Worm (Caenorhabditis elegans) whole organism, late embryonic: ENCODE results near the gene Y71H2AL.2.

ENCODE experiments used
- ceh-2 ChIP-seq: sonication (generic microtip); optimal IDR thresholded peaks from 2 replicates; lab custom pipeline; 2016; ENCODE audit warnings: missing genotype, missing genetic modification characterization, missing compliant biosample characterization
- ets-4 ChIP-seq: sonication (generic microtip); optimal IDR thresholded peaks from 2 replicates; lab custom pipeline; 2016; ENCODE audit warnings: missing genetic modification characterization, missing compliant biosample characterization

DNA sequence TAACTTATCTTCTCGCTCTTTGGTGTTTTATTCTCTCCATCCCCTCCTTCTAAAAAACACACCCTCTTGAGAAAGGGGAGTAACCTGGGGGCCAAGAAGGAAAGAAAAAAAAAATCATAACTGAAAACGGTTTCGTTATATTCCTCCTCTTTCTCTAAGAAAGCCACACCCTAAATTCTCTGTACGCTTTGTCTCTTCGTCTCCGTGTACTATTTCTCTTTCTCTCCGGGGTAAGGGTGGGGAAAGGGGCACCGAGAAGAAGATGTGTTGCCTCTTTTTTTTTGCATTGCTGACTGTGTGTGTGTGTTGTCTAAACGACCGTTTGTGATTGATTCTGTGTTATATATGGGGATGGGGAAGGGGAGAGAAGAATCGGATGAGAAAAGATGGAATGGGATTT is 30.0 kb upstream of the Y71H2AL.2 start:
- TF ChIP-seq ets-4 (tag; lab: Kevin White, UChicago) (no peak), ceh-2 (tag; lab: Kevin White, UChicago) (no peak)
